Worm (Caenorhabditis elegans): ENCODE measurements around the gene egl-43.

Gene egl-43

ce11 chrII:9963808-9964207, 8.8 kb downstream of the egl-43 start:
- TF ChIP-seq jun-1 (tag; optimal IDR thresholded peaks at IDR 0.05): no peak
- no peak for TF ChIP-seq mab-9 (GFP tag; IDR thresholded peaks at IDR 0.05)
- no peak for TF ChIP-seq ceh-8 (GFP tag; optimal IDR thresholded peaks at IDR 0.05)
- no peak for TF ChIP-seq egl-13 (tag; optimal IDR thresholded peaks at IDR 0.05)
- no peak for TF ChIP-seq mdl-1 (tag; optimal IDR thresholded peaks at IDR 0.05)
- no peak for TF ChIP-seq egl-27 (tag; optimal IDR thresholded peaks at IDR 0.05)
- TF ChIP-seq mep-1 (tag; optimal IDR thresholded peaks at IDR 0.05): no peak
- no peak for TF ChIP-seq tbx-2 (tag; optimal IDR thresholded peaks at IDR 0.05)
- TF ChIP-seq nhr-11 (tag; optimal IDR thresholded peaks at IDR 0.05): no peak
- TF ChIP-seq lir-3 (tag; optimal IDR thresholded peaks at IDR 0.05; ENCODE audit: poor library complexity): no peak
- TF ChIP-seq nhr-20 (tag; optimal IDR thresholded peaks at IDR 0.05): no peak

DNA sequence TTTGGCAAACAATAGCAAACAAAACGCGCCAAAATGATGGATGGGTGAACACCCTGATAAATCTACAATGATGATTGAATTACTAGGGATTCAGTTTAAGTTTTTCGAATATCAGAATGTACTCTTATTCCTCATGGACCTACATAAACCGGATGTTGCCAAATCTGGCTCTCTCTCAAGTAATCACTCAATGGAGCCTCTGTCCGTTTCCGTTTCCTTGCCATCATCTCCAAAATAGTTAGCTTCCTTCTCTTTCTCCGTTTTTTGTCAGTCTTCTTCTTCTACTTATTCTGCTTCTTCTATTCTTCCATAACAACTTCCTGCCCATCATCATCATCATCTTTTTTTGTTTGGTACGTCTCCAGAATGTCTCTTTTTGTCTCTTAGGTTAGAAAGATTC, 10.3 kb downstream of the egl-43 start:
- TF ChIP-seq tbx-2 (tag; optimal IDR thresholded peaks at IDR 0.05) (peak; percentile 37), mef-2 (tag; optimal IDR thresholded peaks at IDR 0.05) (no peak), lir-3 (tag; optimal IDR thresholded peaks at IDR 0.05; ENCODE audit: poor library complexity) (no peak), grh-1 (GFP tag; IDR thresholded peaks at IDR 0.05) (no peak)

DNA sequence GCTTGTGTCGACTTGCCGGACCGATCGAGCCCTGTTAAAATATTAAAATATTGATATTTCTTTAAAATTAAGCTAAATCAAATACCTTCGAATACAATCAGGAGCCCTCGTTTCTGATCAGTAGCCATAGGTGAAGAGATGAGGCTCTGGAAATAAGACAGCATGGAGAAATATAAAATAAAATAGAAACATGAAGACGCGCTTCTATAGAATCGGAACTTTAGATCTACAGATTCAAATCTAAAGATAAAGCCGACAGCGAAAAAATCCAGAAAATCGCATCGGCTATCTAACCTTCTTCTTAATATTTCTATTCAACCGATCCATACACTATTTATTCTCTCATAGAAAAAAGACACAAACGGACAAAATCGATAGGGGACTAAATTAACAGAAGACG, 12.0 kb downstream of the egl-43 start, which contains the start of gene dtmk-1:
dtmk-1 (minus strand) TSS at position 146 of the 400 bp plus-strand sequence.
- TF ChIP-seq swsn-7 (tag; optimal IDR thresholded peaks at IDR 0.05): no peak
- no peak for TF ChIP-seq jun-1 (tag; optimal IDR thresholded peaks at IDR 0.05)
- TF ChIP-seq nhr-76 (tag; optimal IDR thresholded peaks at IDR 0.05): no peak
- TF ChIP-seq xbp-1 (tag; optimal IDR thresholded peaks at IDR 0.05): no peak
- no peak for TF ChIP-seq egl-13 (tag; optimal IDR thresholded peaks at IDR 0.05)
- no peak for TF ChIP-seq vab-15 (tag; optimal IDR thresholded peaks at IDR 0.05)
- no peak for TF ChIP-seq lin-39 (tag; optimal IDR thresholded peaks at IDR 0.05)
- no peak for TF ChIP-seq ceh-90 (tag; optimal IDR thresholded peaks at IDR 0.05)
- TF ChIP-seq fkh-4 (tag; optimal IDR thresholded peaks at IDR 0.05; ENCODE audit: borderline replicate concordance): no peak
- no peak for TF ChIP-seq efl-1 (optimal IDR thresholded peaks at IDR 0.05)
- peak in 1 of 2 experiments; percentile 86 for TF ChIP-seq efl-1 (GFP tag; optimal IDR thresholded peaks at IDR 0.05 in 1 of 2)
- no peak for TF ChIP-seq egl-27 (tag; optimal IDR thresholded peaks at IDR 0.05)
- TF ChIP-seq ceh-8 (GFP tag; optimal IDR thresholded peaks at IDR 0.05): no peak
- TF ChIP-seq nhr-12 (tag; optimal IDR thresholded peaks at IDR 0.05): no peak
- peak; percentile 57 for TF ChIP-seq nhr-85 (tag)
- TF ChIP-seq F16B12.6 (tag; optimal IDR thresholded peaks at IDR 0.05): no peak
- TF ChIP-seq mep-1 (tag; optimal IDR thresholded peaks at IDR 0.05): no peak
- TF ChIP-seq pax-3 (tag; optimal IDR thresholded peaks at IDR 0.05): no peak
- TF ChIP-seq sptf-1 (tag; optimal IDR thresholded peaks at IDR 0.05): no peak
- no peak for TF ChIP-seq efl-3 (GFP tag; optimal IDR thresholded peaks at IDR 0.05)
- TF ChIP-seq ceh-82 (tag; optimal IDR thresholded peaks at IDR 0.05): no peak
- no peak for TF ChIP-seq nhr-237 (tag; optimal IDR thresholded peaks at IDR 0.05)
- no peak for TF ChIP-seq pag-3 (tag; optimal IDR thresholded peaks at IDR 0.05; ENCODE audit: borderline replicate concordance, insufficient read depth)
- TF ChIP-seq elt-2 (tag; optimal IDR thresholded peaks at IDR 0.05): peak; percentile 4
- TF ChIP-seq skn-1 (tag; optimal IDR thresholded peaks at IDR 0.05): no peak
- peak; percentile 3 for TF ChIP-seq nhr-90 (tag; optimal IDR thresholded peaks at IDR 0.05; ENCODE audit: poor library complexity)
- no peak for TF ChIP-seq rnt-1 (tag; optimal IDR thresholded peaks at IDR 0.05)

DNA sequence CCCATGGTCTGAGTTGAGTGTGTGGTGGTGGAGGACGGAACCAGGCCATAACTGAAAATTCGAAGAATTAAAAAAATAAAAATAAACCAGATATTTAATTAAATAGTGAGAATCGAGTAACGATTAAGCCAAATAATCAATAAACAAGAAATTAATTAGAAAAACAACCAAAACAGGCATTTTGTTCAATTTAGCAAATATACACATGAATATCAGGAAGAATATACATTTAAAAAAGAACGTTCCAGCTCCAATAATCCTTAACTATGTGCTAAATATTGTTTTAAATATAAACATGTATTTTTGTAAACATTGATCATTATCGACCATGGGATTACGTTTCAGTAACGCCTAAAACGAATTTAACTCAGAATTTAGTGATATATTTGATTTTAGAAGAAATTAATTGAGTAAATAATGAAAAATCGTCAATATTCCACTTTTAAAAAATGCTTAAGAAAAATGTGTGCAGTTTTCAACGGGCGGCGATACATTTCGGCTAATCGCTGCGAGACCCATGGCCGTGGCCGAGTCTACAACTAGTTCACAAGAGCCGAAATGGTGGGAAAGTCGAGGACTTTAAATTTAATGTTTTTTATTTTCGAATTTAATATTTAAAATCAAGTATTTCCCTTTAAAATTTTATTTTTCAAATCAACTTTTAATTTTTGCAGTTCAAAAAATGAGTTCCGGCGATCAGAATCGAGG, 13.2 kb downstream of the egl-43 start, which contains the start of the genes R53.4 and psf-1:
R53.4 (minus strand) TSS at position 51 of the 708 bp plus-strand sequence.
psf-1 (plus strand) TSS at position 675 of the 708 bp plus-strand sequence.
- TF ChIP-seq nhr-11 (tag; optimal IDR thresholded peaks at IDR 0.05) (no peak), elt-3 (tag; optimal IDR thresholded peaks at IDR 0.05) (peak in 1 of 6 experiments; percentile 72), nhr-85 (tag) (peak; percentile 62), egl-27 (tag; optimal IDR thresholded peaks at IDR 0.05) (no peak), mep-1 (tag; optimal IDR thresholded peaks at IDR 0.05) (peak; percentile 76), tbx-2 (tag; optimal IDR thresholded peaks at IDR 0.05) (peak; percentile 72), F16B12.6 (tag; optimal IDR thresholded peaks at IDR 0.05) (peak; percentile 55), hlh-4 (tag; optimal IDR thresholded peaks at IDR 0.05) (no peak), egl-13 (tag; optimal IDR thresholded peaks at IDR 0.05) (peak; percentile 43), ets-5 (GFP tag; IDR thresholded peaks at IDR 0.05) (no peak), alr-1 (tag; optimal IDR thresholded peaks at IDR 0.05; ENCODE audit: borderline replicate concordance) (no peak), pag-3 (tag; optimal IDR thresholded peaks at IDR 0.05; ENCODE audit: borderline replicate concordance, insufficient read depth) (no peak), dsc-1 (tag; optimal IDR thresholded peaks at IDR 0.05) (peak; percentile 19), efl-1 (optimal IDR thresholded peaks at IDR 0.05) (peak; percentile 66 to 86), efl-1 (GFP tag; optimal IDR thresholded peaks at IDR 0.05 in 1 of 2) (peak; percentile 87 to 97), snu-23 (GFP tag; optimal IDR thresholded peaks at IDR 0.05) (peak; percentile 75), unc-130 (tag; optimal IDR thresholded peaks at IDR 0.05) (peak; percentile 32), skn-1 (tag; optimal IDR thresholded peaks at IDR 0.05) (peak; percentile 83), hpl-2 (GFP tag; optimal IDR thresholded peaks at IDR 0.05) (no peak), nhr-47 (tag; optimal IDR thresholded peaks at IDR 0.05) (peak; percentile 69)
